Fruit fly (Drosophila melanogaster): ENCODE data around the gene CG14377.

CG14377 gene

dm6 chr3R:13428341-13429040 is 30.9 kb downstream of the CG14377 start (continued):
- no peak for TF ChIP-seq rib (GFP tag; IDR thresholded peaks at IDR 0.05)
- peak; percentile 37 for TF ChIP-seq fd3F (GFP tag; optimal IDR thresholded peaks at IDR 0.05)
- peak; percentile 57 for TF ChIP-seq Asciz (GFP tag; optimal IDR thresholded peaks at IDR 0.05)
- no peak for TF ChIP-seq CG6765 (GFP tag; optimal IDR thresholded peaks at IDR 0.05)
- no peak for TF ChIP-seq sc (optimal IDR thresholded peaks at IDR 0.05)
- no peak for TF ChIP-seq sc (GFP tag; optimal IDR thresholded peaks at IDR 0.05)
- TF ChIP-seq hkb (optimal IDR thresholded peaks at IDR 0.05), result no peak
- peak; percentile 80 for TF ChIP-seq hkb (GFP tag; IDR thresholded peaks at IDR 0.05)
- TF ChIP-seq tin (GFP tag; optimal IDR thresholded peaks at IDR 0.05), result peak; percentile 77
- peak; percentile 6 for TF ChIP-seq caup (GFP tag; optimal IDR thresholded peaks at IDR 0.05; ENCODE audit: severe bottlenecking)
- TF ChIP-seq CG4854 (GFP tag; optimal IDR thresholded peaks at IDR 0.05), result peak; percentile 13
- TF ChIP-seq NFAT (GFP tag; IDR thresholded peaks at IDR 0.05), result no peak
- TF ChIP-seq CG2116 (GFP tag; optimal IDR thresholded peaks at IDR 0.05), result peak; percentile 10
- TF ChIP-seq peb (GFP tag; IDR thresholded peaks at IDR 0.05), result no peak
- TF ChIP-seq Hr51 (GFP tag; optimal IDR thresholded peaks at IDR 0.05), result peak in 1 of 2 experiments; percentile 70
- peak; percentile 83 for TF ChIP-seq unpg (GFP tag; optimal IDR thresholded peaks at IDR 0.05)
- TF ChIP-seq CG1792 (GFP tag; optimal IDR thresholded peaks at IDR 0.05), result no peak
- peak; percentile 79 for TF ChIP-seq CG17829 (tag; optimal IDR thresholded peaks at IDR 0.05)
- no peak for TF ChIP-seq NC2α (GFP tag; optimal IDR thresholded peaks at IDR 0.05)
- TF ChIP-seq CG5180 (GFP tag; optimal IDR thresholded peaks at IDR 0.05), result no peak
- no peak for TF ChIP-seq crp (GFP tag; optimal IDR thresholded peaks at IDR 0.05)
- no peak for TF ChIP-seq CG9876 (GFP tag; optimal IDR thresholded peaks at IDR 0.05)
- TF ChIP-seq HLH3B (GFP tag; IDR thresholded peaks at IDR 0.05), result peak; percentile 81
- TF ChIP-seq CG4617 (GFP tag; optimal IDR thresholded peaks at IDR 0.05; ENCODE audit: borderline replicate concordance), result peak; percentile 31
- TF ChIP-seq sr (GFP tag; IDR thresholded peaks at IDR 0.05), result no peak
- TF ChIP-seq CG6654 (GFP tag; optimal IDR thresholded peaks at IDR 0.05), result peak; percentile 54
- no peak for TF ChIP-seq CG15073 (GFP tag; optimal IDR thresholded peaks at IDR 0.05)
- TF ChIP-seq otp (GFP tag; IDR thresholded peaks at IDR 0.05), result peak; percentile 71; the same call in 1 of the 3 replicates
- no peak for TF ChIP-seq GATAe (GFP tag; conservative IDR thresholded peaks at IDR 0.05)
- TF ChIP-seq Deaf1 (tag; optimal IDR thresholded peaks at IDR 0.05), result peak; percentile 34
- no peak for TF ChIP-seq CG43689 (GFP tag; IDR thresholded peaks at IDR 0.05)
- TF ChIP-seq CG14050 (GFP tag; IDR thresholded peaks at IDR 0.05), result peak; percentile 47; the same call in 2 of the 3 replicates
- peak; percentile 71 for TF ChIP-seq CG15269 (tag; optimal IDR thresholded peaks at IDR 0.05)
- peak; percentile 48; the same call in 1 of the 3 replicates for TF ChIP-seq CG7357 (GFP tag; IDR thresholded peaks at IDR 0.05)
- TF ChIP-seq Neu2 (GFP tag; optimal IDR thresholded peaks at IDR 0.05; ENCODE audit: borderline replicate concordance), result no peak
- TF ChIP-seq ATbp (GFP tag; optimal IDR thresholded peaks at IDR 0.05), result peak; percentile 73
- TF ChIP-seq phol (tag; optimal IDR thresholded peaks at IDR 0.05), result peak; percentile 78
- no peak for TF ChIP-seq Sin3A (optimal IDR thresholded peaks at IDR 0.05)
- peak; percentile 62 for TF ChIP-seq gsb-n (tag; optimal IDR thresholded peaks at IDR 0.05)
- TF ChIP-seq CG30431 (GFP tag; optimal IDR thresholded peaks at IDR 0.05), result peak; percentile 30
- peak; percentile 74 for TF ChIP-seq CG12391 (tag; optimal IDR thresholded peaks at IDR 0.05)
- no peak for TF ChIP-seq CTCF (GFP tag; optimal IDR thresholded peaks at IDR 0.05)
- TF ChIP-seq CG5245 (GFP tag; optimal IDR thresholded peaks at IDR 0.05), result peak; percentile 61
- TF ChIP-seq dati (GFP tag; IDR thresholded peaks at IDR 0.05), result no peak
- TF ChIP-seq CG11695 (GFP tag; IDR thresholded peaks at IDR 0.05), result 0 out of 3 replicates have a peak, but pooled peaks have one; percentile 36
- peak; percentile 37; the same call in 1 of the 3 replicates for TF ChIP-seq gce (GFP tag; IDR thresholded peaks at IDR 0.05)
- TF ChIP-seq CG12155 (GFP tag; optimal IDR thresholded peaks at IDR 0.05), result peak; percentile 29
- TF ChIP-seq dysf (GFP tag; IDR thresholded peaks at IDR 0.05), result peak; percentile 71
- peak; percentile 25 for TF ChIP-seq CG8089 (GFP tag; optimal IDR thresholded peaks at IDR 0.05)
- TF ChIP-seq fd64A (GFP tag; optimal IDR thresholded peaks at IDR 0.05), result no peak
- no peak for TF ChIP-seq Tbp (GFP tag; optimal IDR thresholded peaks at IDR 0.05)
